Fruit fly (Drosophila melanogaster) whole organism, wandering third instar larva: Measurements from ENCODE around the gene CG33080.

Experiments
- Hr78 ChIP-seq: fragments of >200 bp; optimal IDR thresholded peaks from 2 replicates; lab custom pipeline; 2017; ENCODE audit warnings: missing biosample characterization, missing genetic modification characterization
- Myc ChIP-seq: fragments of >200 bp; optimal IDR thresholded peaks from 2 replicates; lab custom pipeline; 2017
- Rel ChIP-seq, 2 experiments: fragments of 200-800 bp; sonication (Bioruptor generic) in 1 of 2; optimal IDR thresholded peaks; 2 replicates in 1 of 2; 3 replicates in 1 of 2; lab custom pipeline; 2016 to 2019; ENCODE audit warnings: mild to moderate bottlenecking in 2 of 2, missing biosample characterization in 2 of 2, missing genetic modification characterization in 2 of 2, moderate library complexity in 1 of 2
- br ChIP-seq: fragments of 200-800 bp; sonication (Bioruptor generic); optimal IDR thresholded peaks from 2 replicates; lab custom pipeline; 2016; ENCODE audit warnings: missing biosample characterization, missing genetic modification characterization
- brk ChIP-seq: fragments of 200-800 bp; sonication (Bioruptor generic); optimal IDR thresholded peaks from 2 replicates; lab custom pipeline; 2016; ENCODE audit warnings: missing biosample characterization, mild to moderate bottlenecking, missing genetic modification characterization
- h ChIP-seq: fragments of 200-800 bp; sonication (Bioruptor generic); optimal IDR thresholded peaks from 3 replicates; lab custom pipeline; 2016; ENCODE audit warnings: missing biosample characterization, mild to moderate bottlenecking, missing genetic modification characterization
- psq ChIP-seq: fragments of 200-800 bp; sonication (Bioruptor generic); optimal IDR thresholded peaks from 3 replicates; lab custom pipeline; 2017; ENCODE audit warnings: missing biosample characterization, mild to moderate bottlenecking, missing genetic modification characterization, moderate library complexity
- sv ChIP-seq: fragments of 200-800 bp; sonication (Bioruptor generic); optimal IDR thresholded peaks from 3 replicates; lab custom pipeline; 2016; ENCODE audit warnings: missing biosample characterization, missing genetic modification characterization
- usp ChIP-seq: fragments of >200 bp; optimal IDR thresholded peaks from 2 replicates; lab custom pipeline; 2017; ENCODE audit warnings: missing biosample characterization, missing genetic modification characterization

DNA sequence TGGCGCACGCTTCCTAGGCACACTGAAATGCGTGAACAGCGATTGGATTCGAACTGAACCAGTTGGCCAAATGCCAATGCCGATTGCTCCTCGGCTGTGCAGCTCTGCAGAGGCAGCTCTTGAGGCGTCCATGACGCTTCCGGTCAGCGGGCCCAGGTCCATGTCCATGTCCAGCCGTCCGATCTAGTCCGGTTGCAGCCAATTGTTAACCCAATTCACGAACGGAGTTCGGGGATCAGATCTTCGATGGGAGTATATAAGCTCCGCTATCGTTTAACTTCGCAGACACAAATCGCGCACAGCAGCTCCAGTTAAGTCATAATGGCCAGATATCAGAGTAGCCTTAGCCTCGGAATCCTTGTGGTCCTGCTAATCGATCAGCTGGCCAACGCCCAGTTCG, 34.6 kb downstream of the CG33080 start, which contains the start of gene CG42449:
- TF ChIP-seq br (GFP tag; lab: Kevin White, UChicago) (no peak), usp (GFP tag; lab: Kevin White, UChicago) (no peak), h (GFP tag; lab: Kevin White, UChicago) (no peak), psq (no peak), Rel (GFP tag; optimal IDR thresholded peaks at IDR 0.05; lab: Kevin White, UChicago) (no peak), Rel (tag; optimal IDR thresholded peaks at IDR 0.05; lab: Kevin White, UChicago) (no peak), Myc (lab: Kevin White, UChicago) (no peak), Hr78 (GFP tag; lab: Kevin White, UChicago) (no peak), brk (GFP tag; lab: Kevin White, UChicago) (no peak), sv (no peak)
